Fruit fly (Drosophila melanogaster): Measurements from ENCODE around the gene cm.

cm gene

dm6 chrX:6993753-6994152 is 17.2 kb downstream of the cm start (continued):
- TF ChIP-seq Dek (tag; optimal IDR thresholded peaks at IDR 0.05) (peak; percentile 62), MTF-1 (GFP tag; optimal IDR thresholded peaks at IDR 0.05; ENCODE audit: borderline replicate concordance) (no peak), dati (GFP tag; IDR thresholded peaks at IDR 0.05) (no peak; the same call in 1 of the 2 replicates), slou (GFP tag; optimal IDR thresholded peaks at IDR 0.05) (no peak), CG17802 (tag; optimal IDR thresholded peaks at IDR 0.05) (peak; percentile 21), CG10267 (tag; optimal IDR thresholded peaks at IDR 0.05) (peak; percentile 48), Poxn (GFP tag; IDR thresholded peaks at IDR 0.05) (peak; percentile 20; the same call in 1 of the 2 replicates), CG4730 (GFP tag; IDR thresholded peaks at IDR 0.05) (peak; percentile 73), vfl (GFP tag; optimal IDR thresholded peaks at IDR 0.05) (peak; percentile 16), pnt (GFP tag; optimal IDR thresholded peaks at IDR 0.05) (peak; percentile 45), D19A (tag; optimal IDR thresholded peaks at IDR 0.05) (peak; percentile 25), knrl (GFP tag; IDR thresholded peaks at IDR 0.05; ENCODE audit: partially characterized antibody) (no peak), CG7357 (GFP tag; IDR thresholded peaks at IDR 0.05) (peak; percentile 63; the same call in 1 of the 3 replicates), CG10274 (GFP tag; optimal IDR thresholded peaks at IDR 0.05) (peak; percentile 67), CG15514 (GFP tag; optimal IDR thresholded peaks at IDR 0.05) (peak; percentile 61), insv (GFP tag; optimal IDR thresholded peaks at IDR 0.05) (no peak), gce (GFP tag; IDR thresholded peaks at IDR 0.05) (peak; percentile 67; the same call in 2 of the 3 replicates), CG18764 (GFP tag; optimal IDR thresholded peaks at IDR 0.05) (peak; percentile 37), Abd-B (GFP tag; optimal IDR thresholded peaks at IDR 0.05) (peak; percentile 51), CG4404 (GFP tag; IDR thresholded peaks at IDR 0.05) (peak; percentile 47), CG1603 (tag; optimal IDR thresholded peaks at IDR 0.05) (peak; percentile 48), Rfx (GFP tag; IDR thresholded peaks at IDR 0.05) (peak; percentile 88), D (optimal IDR thresholded peaks at IDR 0.05) (no peak), D (GFP tag; optimal IDR thresholded peaks at IDR 0.05) (peak; percentile 41), Hsf (GFP tag; optimal IDR thresholded peaks at IDR 0.05) (peak; percentile 75), trem (tag; optimal IDR thresholded peaks at IDR 0.05) (no peak), CG7839 (tag; optimal IDR thresholded peaks at IDR 0.05) (peak; percentile 83), Dad (GFP tag; optimal IDR thresholded peaks at IDR 0.05) (no peak), CG11398 (GFP tag; optimal IDR thresholded peaks at IDR 0.05) (peak; percentile 53), tup (GFP tag; optimal IDR thresholded peaks at IDR 0.05) (peak; percentile 0), gcm (GFP tag; optimal IDR thresholded peaks at IDR 0.05) (peak; percentile 23), Myb (GFP tag; optimal IDR thresholded peaks at IDR 0.05) (peak; percentile 56), CG14965 (GFP tag; optimal IDR thresholded peaks at IDR 0.05; ENCODE audit: borderline replicate concordance) (no peak), ewg (GFP tag; optimal IDR thresholded peaks at IDR 0.05) (peak; percentile 46), CG31441 (GFP tag; IDR thresholded peaks at IDR 0.05) (peak; percentile 76), CG11093 (GFP tag; IDR thresholded peaks at IDR 0.05) (peak; percentile 64; the same call in 2 of the 3 replicates), CG8924 (tag; optimal IDR thresholded peaks at IDR 0.05) (peak; percentile 52), CG15696 (tag; optimal IDR thresholded peaks at IDR 0.05) (peak; percentile 20), Tbp (GFP tag; optimal IDR thresholded peaks at IDR 0.05) (no peak), CG8359 (GFP tag; optimal IDR thresholded peaks at IDR 0.05; ENCODE audit: borderline replicate concordance) (no peak), CG18011 (GFP tag; optimal IDR thresholded peaks at IDR 0.05) (peak; percentile 21), Bdp1 (GFP tag; optimal IDR thresholded peaks at IDR 0.05) (peak; percentile 56), CG9817 (tag; optimal IDR thresholded peaks at IDR 0.05) (peak; percentile 65), dm (GFP tag; optimal IDR thresholded peaks at IDR 0.05) (peak; percentile 48), H2.0 (GFP tag; IDR thresholded peaks at IDR 0.05) (peak; percentile 63), jigr1 (GFP tag; IDR thresholded peaks at IDR 0.05) (peak; percentile 44; the same call in 1 of the 3 replicates), Taf1 (GFP tag; IDR thresholded peaks at IDR 0.05) (peak; percentile 66; the same call in 1 of the 2 replicates), CG8765 (GFP tag; IDR thresholded peaks at IDR 0.05) (no peak), Gsc (GFP tag; IDR thresholded peaks at IDR 0.05) (peak; percentile 39; the same call in 1 of the 2 replicates), Dip2 (GFP tag; IDR thresholded peaks at IDR 0.05) (no peak), lmd (GFP tag; IDR thresholded peaks at IDR 0.05) (peak; percentile 85)
